Fruit fly (Drosophila melanogaster) whole organism, wandering third instar larva: ENCODE measurements around the gene Set.
A peak's percentile ranks its signal among the peaks of the same experiment; 100 is the strongest.

Source experiments
- Abd-B ChIP-seq: fragments of >200 bp; optimal IDR thresholded peaks from 2 replicates; lab custom pipeline; 2017; ENCODE audit warnings: missing biosample characterization, missing genetic modification characterization
- CG32264 ChIP-seq: fragments of 200-800 bp; sonication (Bioruptor generic); optimal IDR thresholded peaks from 2 replicates; lab custom pipeline; 2016; ENCODE audit warnings: missing biosample characterization, missing genetic modification characterization
- CG9705 ChIP-seq: fragments of 200-800 bp; sonication (Bioruptor generic); optimal IDR thresholded peaks from 2 replicates; lab custom pipeline; 2018; ENCODE audit warnings: missing biosample characterization, mild to moderate bottlenecking, missing genetic modification characterization
- CrebA ChIP-seq: fragments of 200-800 bp; sonication (Bioruptor generic); optimal IDR thresholded peaks from 2 replicates; lab custom pipeline; 2016; ENCODE audit warnings: missing biosample characterization, mild to moderate bottlenecking, missing genetic modification characterization, borderline replicate concordance
- Dfd ChIP-seq: fragments of >200 bp; optimal IDR thresholded peaks from 2 replicates; lab custom pipeline; 2017; ENCODE audit warnings: missing biosample characterization, missing genetic modification characterization
- Dif ChIP-seq: fragments of 200-275, 200-300 bp; sonication (Bioruptor generic); optimal IDR thresholded peaks from 2 replicates; lab custom pipeline; 2018; ENCODE audit warnings: missing biosample characterization, missing genetic modification characterization; ENCODE audit not compliant: partially characterized antibody
- GATAd ChIP-seq: sonication (Bioruptor generic); optimal IDR thresholded peaks from 2 replicates; lab custom pipeline; 2016; ENCODE audit warnings: missing biosample characterization, missing genetic modification characterization
- HLH106 ChIP-seq: fragments of 200-800 bp; optimal IDR thresholded peaks from 3 replicates; lab custom pipeline; 2019; ENCODE audit warnings: missing biosample characterization, mild to moderate bottlenecking, missing genetic modification characterization, moderate library complexity
- Hnf4 ChIP-seq: fragments of 200-800 bp; sonication (Bioruptor generic); optimal IDR thresholded peaks from 2 replicates; lab custom pipeline; 2016; ENCODE audit warnings: missing biosample characterization, mild to moderate bottlenecking, missing genetic modification characterization
- Hr78 ChIP-seq: fragments of >200 bp; optimal IDR thresholded peaks from 2 replicates; lab custom pipeline; 2017; ENCODE audit warnings: missing biosample characterization, missing genetic modification characterization
- Hr83 ChIP-seq: fragments of 200-300 bp; sonication (Bioruptor generic); optimal IDR thresholded peaks from 2 replicates; lab custom pipeline; 2016; ENCODE audit warnings: missing biosample characterization, mild to moderate bottlenecking, missing genetic modification characterization, moderate library complexity; ENCODE audit not compliant: poor library complexity, severe bottlenecking
- Jra ChIP-seq: sonication (Bioruptor generic); optimal IDR thresholded peaks from 2 replicates; lab custom pipeline; 2016; ENCODE audit warnings: missing biosample characterization, missing genetic modification characterization
- Mio ChIP-seq: sonication (Bioruptor generic); optimal IDR thresholded peaks from 2 replicates; lab custom pipeline; 2016; ENCODE audit warnings: missing biosample characterization, missing genetic modification characterization
- Myc ChIP-seq: fragments of >200 bp; optimal IDR thresholded peaks from 2 replicates; lab custom pipeline; 2017
- N ChIP-seq: fragments of >200 bp; optimal IDR thresholded peaks from 2 replicates; lab custom pipeline; 2018; ENCODE audit warnings: missing biosample characterization, missing external identifiers, missing genetic modification characterization
- OdsH ChIP-seq: fragments of 200-800 bp; sonication (Bioruptor generic); optimal IDR thresholded peaks from 2 replicates; lab custom pipeline; 2016; ENCODE audit warnings: missing biosample characterization, mild to moderate bottlenecking, missing genetic modification characterization
- Rel ChIP-seq, 2 experiments: fragments of 200-800 bp; sonication (Bioruptor generic) in 1 of 2; optimal IDR thresholded peaks; 2 replicates in 1 of 2; 3 replicates in 1 of 2; lab custom pipeline; 2016 to 2019; ENCODE audit warnings: mild to moderate bottlenecking in 2 of 2, missing biosample characterization in 2 of 2, missing genetic modification characterization in 2 of 2, moderate library complexity in 1 of 2
- Sp1 ChIP-seq: fragments of 200-800 bp; sonication (Bioruptor generic); optimal IDR thresholded peaks from 3 replicates; lab custom pipeline; 2019; ENCODE audit warnings: missing biosample characterization, mild to moderate bottlenecking, missing genetic modification characterization, moderate library complexity
- Vsx2 ChIP-seq: fragments of 200-300, 225-300 bp; sonication (Bioruptor generic); optimal IDR thresholded peaks from 2 replicates; lab custom pipeline; 2018; ENCODE audit warnings: missing biosample characterization, missing genetic modification characterization; ENCODE audit not compliant: partially characterized antibody
- br ChIP-seq: fragments of 200-800 bp; sonication (Bioruptor generic); optimal IDR thresholded peaks from 2 replicates; lab custom pipeline; 2016; ENCODE audit warnings: missing biosample characterization, missing genetic modification characterization
- brk ChIP-seq: fragments of 200-800 bp; sonication (Bioruptor generic); optimal IDR thresholded peaks from 2 replicates; lab custom pipeline; 2016; ENCODE audit warnings: missing biosample characterization, mild to moderate bottlenecking, missing genetic modification characterization
- dl ChIP-seq, 2 experiments: fragments of 175-275, 200-275 bp in 1 of 2; fragments of 200-275 bp in 1 of 2; sonication (Bioruptor generic); optimal IDR thresholded peaks; lab custom pipeline; 2018; ENCODE audit warnings: mild to moderate bottlenecking in 2 of 2, missing biosample characterization in 2 of 2, missing genetic modification characterization in 2 of 2, moderate library complexity in 2 of 2; ENCODE audit not compliant: partially characterized antibody in 2 of 2, insufficient read depth in 1 of 2
- dmrt93B ChIP-seq: fragments of 200-800 bp; sonication (Bioruptor generic); optimal IDR thresholded peaks from 2 replicates; lab custom pipeline; 2018; ENCODE audit warnings: missing biosample characterization, mild to moderate bottlenecking, missing genetic modification characterization
- dsf ChIP-seq: sonication (Bioruptor generic); optimal IDR thresholded peaks from 2 replicates; lab custom pipeline; 2016; ENCODE audit warnings: missing biosample characterization, missing genetic modification characterization, borderline replicate concordance
- ey ChIP-seq: fragments of 200-800 bp; sonication (Bioruptor generic); optimal IDR thresholded peaks from 2 replicates; lab custom pipeline; 2016; ENCODE audit warnings: missing biosample characterization, missing genetic modification characterization
- foxo ChIP-seq, 2 experiments: fragments of 200-800 bp; sonication (Bioruptor generic); optimal IDR thresholded peaks; 2 replicates in 1 of 2; 3 replicates in 1 of 2; lab custom pipeline; 2016 to 2017; ENCODE audit warnings: missing biosample characterization in 2 of 2, missing genetic modification characterization in 2 of 2
- fru ChIP-seq: fragments of 200-800 bp; sonication (Bioruptor generic); optimal IDR thresholded peaks from 3 replicates; lab custom pipeline; 2016; ENCODE audit warnings: missing biosample characterization, mild to moderate bottlenecking, missing genetic modification characterization
- h ChIP-seq: fragments of 200-800 bp; sonication (Bioruptor generic); optimal IDR thresholded peaks from 3 replicates; lab custom pipeline; 2016; ENCODE audit warnings: missing biosample characterization, mild to moderate bottlenecking, missing genetic modification characterization
- jim ChIP-seq: fragments of 175-275, 200-325 bp; sonication (Bioruptor generic); optimal IDR thresholded peaks from 2 replicates; lab custom pipeline; 2016; ENCODE audit warnings: missing biosample characterization, mild to moderate bottlenecking, missing genetic modification characterization
- lola ChIP-seq: fragments of >200 bp; optimal IDR thresholded peaks from 2 replicates; lab custom pipeline; 2017; ENCODE audit warnings: missing biosample characterization, missing genetic modification characterization
- pan ChIP-seq: fragments of >200 bp; optimal IDR thresholded peaks from 2 replicates; lab custom pipeline; 2017
- psq ChIP-seq: fragments of 200-800 bp; sonication (Bioruptor generic); optimal IDR thresholded peaks from 3 replicates; lab custom pipeline; 2017; ENCODE audit warnings: missing biosample characterization, mild to moderate bottlenecking, missing genetic modification characterization, moderate library complexity
- rgr ChIP-seq: fragments of 200-800 bp; sonication (Bioruptor generic); optimal IDR thresholded peaks from 3 replicates; lab custom pipeline; 2016; ENCODE audit warnings: missing biosample characterization, mild to moderate bottlenecking, missing genetic modification characterization
- sage ChIP-seq: fragments of 200-800 bp; sonication (Bioruptor generic); optimal IDR thresholded peaks from 2 replicates; lab custom pipeline; 2016; ENCODE audit warnings: missing biosample characterization, mild to moderate bottlenecking, missing genetic modification characterization
- sv ChIP-seq: fragments of 200-800 bp; sonication (Bioruptor generic); optimal IDR thresholded peaks from 3 replicates; lab custom pipeline; 2016; ENCODE audit warnings: missing biosample characterization, missing genetic modification characterization
- tai ChIP-seq: sonication (Bioruptor generic); optimal IDR thresholded peaks from 2 replicates; lab custom pipeline; 2016; ENCODE audit warnings: missing biosample characterization, missing genetic modification characterization
- usp ChIP-seq: fragments of >200 bp; optimal IDR thresholded peaks from 2 replicates; lab custom pipeline; 2017; ENCODE audit warnings: missing biosample characterization, missing genetic modification characterization
- woc ChIP-seq: sonication (Bioruptor generic); optimal IDR thresholded peaks from 2 replicates; lab custom pipeline; 2016; ENCODE audit warnings: missing biosample characterization, mild to moderate bottlenecking, missing genetic modification characterization

Set gene

dm6 chr3R:15218824-15219576 is 44.4 kb upstream of the Set start, which contains the start of the genes SIDL and CG12241:
TSS of gene SIDL (minus strand) at chr3R:15218874.
TSS of gene CG12241 (plus strand) at chr3R:15219256.
- TF ChIP-seq Abd-B (GFP tag; lab: Kevin White, UChicago) (no peak), Dif (GFP tag; lab: Kevin White, UChicago) (no peak), jim (GFP tag; lab: Kevin White, UChicago) (no peak), psq (GFP tag; lab: Kevin White, UChicago) (peak; percentile 67), rgr (GFP tag; lab: Kevin White, UChicago) (peak; percentile 71), GATAd (peak; percentile 9), brk (GFP tag; lab: Kevin White, UChicago) (no peak), Vsx2 (GFP tag; lab: Kevin White, UChicago) (no peak), dmrt93B (GFP tag; lab: Kevin White, UChicago) (no peak), fru (no peak), Hnf4 (GFP tag; lab: Kevin White, UChicago) (no peak), lola (GFP tag; lab: Kevin White, UChicago) (no peak), Myc (lab: Kevin White, UChicago) (no peak), br (GFP tag; lab: Kevin White, UChicago) (no peak), HLH106 (tag; lab: Kevin White, UChicago) (peak; percentile 94), Jra (GFP tag; lab: Kevin White, UChicago) (no peak), pan (no peak), usp (GFP tag; lab: Kevin White, UChicago) (no peak), Hr83 (GFP tag; lab: Kevin White, UChicago) (no peak), tai (GFP tag; lab: Kevin White, UChicago) (no peak), OdsH (GFP tag; lab: Kevin White, UChicago) (peak; percentile 62), foxo (GFP tag; optimal IDR thresholded peaks at IDR 0.05; lab: Kevin White, UChicago) (peak; percentile 28 to 94), sage (GFP tag; lab: Kevin White, UChicago) (no peak), h (GFP tag; lab: Kevin White, UChicago) (peak; percentile 95), Sp1 (peak; percentile 75), CG9705 (GFP tag; lab: Kevin White, UChicago) (peak; percentile 72), Mio (peak; percentile 41), Dfd (no peak), Hr78 (GFP tag; lab: Kevin White, UChicago) (no peak), woc (GFP tag; lab: Kevin White, UChicago) (no peak), Rel (GFP tag; optimal IDR thresholded peaks at IDR 0.05; lab: Kevin White, UChicago) (no peak), Rel (tag; optimal IDR thresholded peaks at IDR 0.05; lab: Kevin White, UChicago) (peak; percentile 74), N (no peak), CrebA (GFP tag; lab: Kevin White, UChicago) (no peak), CG32264 (GFP tag; lab: Kevin White, UChicago) (peak; percentile 83), ey (peak; percentile 77), dsf (no peak), sv (GFP tag; lab: Kevin White, UChicago) (peak; percentile 63), dl (GFP tag; optimal IDR thresholded peaks at IDR 0.05; lab: Kevin White, UChicago; ENCODE audit: insufficient read depth in 1 of 2, partially characterized antibody in 2 of 2) (no peak)
- TF ChIP-seq, all 38 proteins: peak for 14

dm6 chr3R:15222973-15223372 is 40.4 kb upstream of the Set start, which contains the start of gene Polr2G:
TSS of gene Polr2G (minus strand) at chr3R:15223180.
- TF ChIP-seq Rel (GFP tag; optimal IDR thresholded peaks at IDR 0.05; lab: Kevin White, UChicago): no peak
- TF ChIP-seq Rel (tag; optimal IDR thresholded peaks at IDR 0.05; lab: Kevin White, UChicago): no peak
- no peak for TF ChIP-seq Hr78 (GFP tag; lab: Kevin White, UChicago)
- TF ChIP-seq ey: no peak
- no peak for TF ChIP-seq HLH106 (tag; lab: Kevin White, UChicago)
- TF ChIP-seq pan: no peak
- TF ChIP-seq OdsH (GFP tag; lab: Kevin White, UChicago): no peak
- TF ChIP-seq sage (GFP tag; lab: Kevin White, UChicago): no peak
- no peak for TF ChIP-seq Abd-B (GFP tag; lab: Kevin White, UChicago)
- TF ChIP-seq Dif (GFP tag; lab: Kevin White, UChicago): no peak
- TF ChIP-seq Vsx2 (GFP tag; lab: Kevin White, UChicago): no peak
- TF ChIP-seq dsf: no peak
- TF ChIP-seq jim (GFP tag; lab: Kevin White, UChicago): no peak
- TF ChIP-seq Dfd: no peak
- no peak for TF ChIP-seq CG9705 (GFP tag; lab: Kevin White, UChicago)
- no peak for TF ChIP-seq foxo (GFP tag; optimal IDR thresholded peaks at IDR 0.05; lab: Kevin White, UChicago)
- TF ChIP-seq Hr83 (GFP tag; lab: Kevin White, UChicago): no peak
- TF ChIP-seq br (GFP tag; lab: Kevin White, UChicago): no peak
- no peak for TF ChIP-seq tai (GFP tag; lab: Kevin White, UChicago)
- TF ChIP-seq Mio: no peak
